Fruit fly (Drosophila melanogaster) whole organism, embryonic: ENCODE data around the gene g.

Experiments
- Atf6 ChIP-seq: fragments of 200-800 bp; sonication (Bioruptor generic); IDR thresholded peaks from 2 replicates; pipeline ENCODE4 v1.3.6; 2022; ENCODE audit warnings: missing biosample characterization, missing genetic modification characterization
- B-H2 ChIP-seq: fragments of 200-800 bp; sonication (Bioruptor generic); optimal IDR thresholded peaks from 2 replicates; lab custom pipeline; 2018; ENCODE audit warnings: missing biosample characterization, mild to moderate bottlenecking, missing genetic modification characterization
- CG11560 ChIP-seq: fragments of 200-800 bp; sonication (Bioruptor generic); IDR thresholded peaks from 3 replicates; pipeline ENCODE4 v1.3.6; 2022; ENCODE audit warnings: missing biosample characterization, missing genetic modification characterization
- CG11723 ChIP-seq: fragments of 200-800 bp; sonication (Bioruptor generic); optimal IDR thresholded peaks from 2 replicates; lab custom pipeline; 2017; ENCODE audit warnings: missing biosample characterization, mild to moderate bottlenecking, missing genetic modification characterization
- CG12071 ChIP-seq: fragments of 200-800 bp; sonication (Bioruptor generic); optimal IDR thresholded peaks from 3 replicates; lab custom pipeline; 2018; ENCODE audit warnings: missing biosample characterization, mild to moderate bottlenecking, missing genetic modification characterization
- CG12104 ChIP-seq: fragments of 200-800 bp; sonication (Bioruptor generic); optimal IDR thresholded peaks from 3 replicates; lab custom pipeline; 2016; ENCODE audit warnings: missing biosample characterization, missing genetic modification characterization
- CG12659 ChIP-seq: fragments of 200-800 bp; sonication (Bioruptor generic); optimal IDR thresholded peaks from 3 replicates; lab custom pipeline; 2017; ENCODE audit warnings: mild to moderate bottlenecking, missing biosample characterization, missing genetic modification reagents, missing genetic modification characterization
- CG14441 ChIP-seq: fragments of 200-800 bp; sonication (Bioruptor generic); IDR thresholded peaks from 2 replicates; pipeline ENCODE4 v1.3.6; 2022; ENCODE audit warnings: missing biosample characterization, missing genetic modification characterization
- CG15479 ChIP-seq: fragments of 200-800 bp; sonication (Bioruptor generic); optimal IDR thresholded peaks from 3 replicates; lab custom pipeline; 2019; ENCODE audit warnings: missing biosample characterization, mild to moderate bottlenecking, missing genetic modification characterization, moderate library complexity
- CG17186 ChIP-seq: fragments of 200-800 bp; sonication (Bioruptor generic); optimal IDR thresholded peaks from 3 replicates; lab custom pipeline; 2017; ENCODE audit warnings: missing biosample characterization, missing genetic modification reagents, missing genetic modification characterization
- CG17359 ChIP-seq: fragments of 200-800 bp; sonication (Bioruptor generic); optimal IDR thresholded peaks from 3 replicates; lab custom pipeline; 2018; ENCODE audit warnings: missing biosample characterization, mild to moderate bottlenecking, missing genetic modification characterization, moderate library complexity
- CG31224 ChIP-seq: fragments of 200-800 bp; sonication (Bioruptor generic); IDR thresholded peaks from 2 replicates; pipeline ENCODE4 v1.3.6; 2022; ENCODE audit warnings: missing biosample characterization, missing genetic modification characterization
- CG31441 ChIP-seq: fragments of 200-800 bp; sonication (Bioruptor generic); IDR thresholded peaks from 2 replicates; pipeline ENCODE4 v1.3.6; 2022; ENCODE audit warnings: missing biosample characterization, missing genetic modification characterization
- CG3281 ChIP-seq: fragments of 200-800 bp; sonication (Bioruptor generic); optimal IDR thresholded peaks from 3 replicates; lab custom pipeline; 2017; ENCODE audit warnings: missing biosample characterization, mild to moderate bottlenecking, missing genetic modification characterization
- CG3995 ChIP-seq: fragments of 200-800 bp; sonication (Bioruptor generic); optimal IDR thresholded peaks from 3 replicates; lab custom pipeline; 2016; ENCODE audit warnings: missing biosample characterization, missing genetic modification characterization
- CG4820 ChIP-seq: fragments of 200-800 bp; sonication (Bioruptor generic); optimal IDR thresholded peaks from 3 replicates; lab custom pipeline; 2016; ENCODE audit warnings: missing biosample characterization, missing genetic modification characterization
- CG6254 ChIP-seq: fragments of 200-800 bp; sonication (Bioruptor generic); optimal IDR thresholded peaks from 3 replicates; lab custom pipeline; 2017; ENCODE audit warnings: mild to moderate bottlenecking, missing biosample characterization, missing genetic modification reagents, missing genetic modification characterization
- CG6272 ChIP-seq: fragments of 200-800 bp; sonication (Bioruptor generic); IDR thresholded peaks from 2 replicates; pipeline ENCODE4 v1.3.6; 2022; ENCODE audit warnings: missing biosample characterization, missing genetic modification characterization
- CG7271 ChIP-seq: fragments of 200-800 bp; sonication (Bioruptor generic); optimal IDR thresholded peaks from 2 replicates; lab custom pipeline; 2018; ENCODE audit warnings: missing biosample characterization, mild to moderate bottlenecking, missing genetic modification characterization, moderate library complexity
- CG8290 ChIP-seq, 3 experiments: fragments of 200-800 bp; sonication (Bioruptor generic); optimal IDR thresholded peaks; 2 replicates each; lab custom pipeline; 2016 to 2019; ENCODE audit warnings: missing biosample characterization in 3 of 3, missing genetic modification characterization in 3 of 3, mild to moderate bottlenecking in 2 of 3, moderate library complexity in 1 of 3
- CG8478 ChIP-seq: fragments of >200 bp; optimal IDR thresholded peaks from 2 replicates; lab custom pipeline; 2018
- CG8765 ChIP-seq: fragments of 200-800 bp; sonication (Bioruptor generic); IDR thresholded peaks from 2 replicates; pipeline ENCODE4 v1.3.6; 2022; ENCODE audit warnings: missing biosample characterization, missing genetic modification characterization
- CG9876 ChIP-seq: fragments of 200-800 bp; sonication (Bioruptor generic); optimal IDR thresholded peaks from 2 replicates; lab custom pipeline; 2016; ENCODE audit warnings: missing biosample characterization, missing genetic modification characterization
- Chrac-16 ChIP-seq: fragments of 200-800 bp; sonication (Bioruptor generic); optimal IDR thresholded peaks from 3 replicates; lab custom pipeline; 2016; ENCODE audit warnings: missing biosample characterization, missing genetic modification characterization
- Dbx ChIP-seq: fragments of 200-800 bp; sonication (Bioruptor generic); IDR thresholded peaks from 3 replicates; pipeline ENCODE4 v1.3.6; 2022; ENCODE audit warnings: missing biosample characterization, missing genetic modification characterization
- Eip74EF ChIP-seq, 2 experiments: fragments of 200-800 bp in 1 of 2; fragments of >200 bp in 1 of 2; sonication (Bioruptor generic) in 1 of 2; optimal IDR thresholded peaks; 2 replicates each; lab custom pipeline; 2017 to 2019; ENCODE audit warnings: missing biosample characterization in 2 of 2, missing genetic modification characterization in 2 of 2, mild to moderate bottlenecking in 1 of 2, moderate library complexity in 1 of 2
- GATAe ChIP-seq: fragments of 200-800 bp; sonication (Bioruptor generic); conservative IDR thresholded peaks from 2 replicates; pipeline ENCODE4 v1.3.6; 2022; ENCODE audit warnings: missing biosample characterization, missing genetic modification characterization
- Hr39 ChIP-seq: fragments of >200 bp; optimal IDR thresholded peaks from 2 replicates; lab custom pipeline; 2017
- Lpt ChIP-seq: fragments of >200 bp; optimal IDR thresholded peaks from 2 replicates; lab custom pipeline; 2018; ENCODE audit warnings: missing biosample characterization, missing genetic modification characterization
- MTF-1 ChIP-seq: fragments of 200-800 bp; sonication (Bioruptor generic); optimal IDR thresholded peaks from 2 replicates; lab custom pipeline; 2018; ENCODE audit warnings: missing biosample characterization, mild to moderate bottlenecking, missing genetic modification characterization, borderline replicate concordance
- Max ChIP-seq: fragments of 200-800 bp; sonication (Bioruptor generic); optimal IDR thresholded peaks from 2 replicates; lab custom pipeline; 2016; ENCODE audit warnings: missing biosample characterization, mild to moderate bottlenecking, missing genetic modification characterization
- Nf-YA ChIP-seq: fragments of 200-800 bp; sonication (Bioruptor generic); IDR thresholded peaks from 2 replicates; pipeline ENCODE4 v1.3.6; 2022; ENCODE audit warnings: missing biosample characterization, missing genetic modification characterization
- Nf-YC ChIP-seq: fragments of 200-800 bp; optimal IDR thresholded peaks from 3 replicates; lab custom pipeline; 2019; ENCODE audit warnings: missing biosample characterization, mild to moderate bottlenecking, missing genetic modification characterization, moderate library complexity
- NfI ChIP-seq: fragments of 200-800 bp; sonication (Bioruptor generic); optimal IDR thresholded peaks from 3 replicates; lab custom pipeline; 2018; ENCODE audit warnings: missing biosample characterization, mild to moderate bottlenecking, missing genetic modification characterization, moderate library complexity
- Sox102F ChIP-seq: fragments of 200-800 bp; sonication (Bioruptor generic); optimal IDR thresholded peaks from 2 replicates; lab custom pipeline; 2018; ENCODE audit warnings: missing biosample characterization, mild to moderate bottlenecking, missing genetic modification characterization, moderate library complexity
- Taf1 ChIP-seq: fragments of 200-800 bp; sonication (Bioruptor generic); IDR thresholded peaks from 2 replicates; pipeline ENCODE4 v1.3.6; 2022; ENCODE audit warnings: missing biosample characterization, missing genetic modification characterization
- Trl ChIP-seq, 3 experiments: fragments of >200 bp in 2 of 3; fragments of 200-800 bp in 1 of 3; sonication (Bioruptor generic) in 1 of 3; optimal IDR thresholded peaks; 2 replicates in 1 of 3; 3 replicates in 2 of 3; lab custom pipeline; 2016 to 2017; ENCODE audit warnings: missing biosample characterization in 1 of 3, missing genetic modification characterization in 1 of 3
- bowl ChIP-seq: fragments of 200-800 bp; sonication (Bioruptor generic); IDR thresholded peaks from 2 replicates; pipeline ENCODE4 v1.3.6; 2022; ENCODE audit warnings: missing biosample characterization, missing genetic modification characterization
- fd102C ChIP-seq: fragments of 200-800 bp; sonication (Bioruptor generic); optimal IDR thresholded peaks from 2 replicates; lab custom pipeline; 2018; ENCODE audit warnings: missing biosample characterization, mild to moderate bottlenecking, missing genetic modification characterization, moderate library complexity
- hb ChIP-seq: fragments of 200-800 bp; sonication (Bioruptor generic); IDR thresholded peaks from 3 replicates; pipeline ENCODE4 v1.3.6; 2022; ENCODE audit warnings: missing biosample characterization, missing genetic modification characterization; ENCODE audit not compliant: partially characterized antibody
- kah ChIP-seq: fragments of 200-800 bp; sonication (Bioruptor generic); optimal IDR thresholded peaks from 2 replicates; lab custom pipeline; 2018; ENCODE audit warnings: missing biosample characterization, mild to moderate bottlenecking, missing genetic modification characterization
- lbe ChIP-seq: fragments of 200-800 bp; sonication (Bioruptor generic); optimal IDR thresholded peaks from 2 replicates; lab custom pipeline; 2016; ENCODE audit warnings: missing biosample characterization, mild to moderate bottlenecking, missing genetic modification characterization
- lmd ChIP-seq: fragments of 200-800 bp; sonication (Bioruptor generic); IDR thresholded peaks from 2 replicates; pipeline ENCODE4 v1.3.6; 2022; ENCODE audit warnings: missing biosample characterization, missing genetic modification characterization
- psq ChIP-seq: fragments of 200-800 bp; sonication (Bioruptor generic); optimal IDR thresholded peaks from 2 replicates; lab custom pipeline; 2017; ENCODE audit warnings: missing biosample characterization, missing genetic modification characterization
- schlank ChIP-seq: fragments of 200-800 bp; sonication (Bioruptor generic); optimal IDR thresholded peaks from 2 replicates; lab custom pipeline; 2018; ENCODE audit warnings: missing biosample characterization, mild to moderate bottlenecking, missing genetic modification characterization
- tap ChIP-seq: fragments of 200-800 bp; optimal IDR thresholded peaks from 3 replicates; lab custom pipeline; 2019; ENCODE audit warnings: missing biosample characterization, mild to moderate bottlenecking, missing genetic modification characterization, moderate library complexity
- tio ChIP-seq: fragments of 200-800 bp; sonication (Bioruptor generic); optimal IDR thresholded peaks from 2 replicates; lab custom pipeline; 2017; ENCODE audit warnings: missing biosample characterization, missing genetic modification characterization, inconsistent platforms
- tll ChIP-seq, 2 experiments: fragments of 200-800 bp in 1 of 2; fragments of >200 bp in 1 of 2; sonication (Bioruptor generic) in 1 of 2; optimal IDR thresholded peaks; 2 replicates each; lab custom pipeline; 2017 to 2019; ENCODE audit warnings: missing biosample characterization in 2 of 2, missing genetic modification characterization in 2 of 2, mild to moderate bottlenecking in 1 of 2, moderate library complexity in 1 of 2
- trh ChIP-seq: fragments of 200-800 bp; sonication (Bioruptor generic); optimal IDR thresholded peaks from 2 replicates; lab custom pipeline; 2016; ENCODE audit warnings: missing biosample characterization, missing genetic modification characterization
- vfl ChIP-seq: fragments of 200-800 bp; sonication (Bioruptor generic); optimal IDR thresholded peaks from 2 replicates; lab custom pipeline; 2016; ENCODE audit warnings: missing biosample characterization, missing genetic modification characterization
- vvl ChIP-seq: fragments of 200-800 bp; sonication (Bioruptor generic); IDR thresholded peaks from 2 replicates; pipeline ENCODE4 v1.3.6; 2022; ENCODE audit warnings: missing biosample characterization, missing genetic modification characterization

g gene

DNA sequence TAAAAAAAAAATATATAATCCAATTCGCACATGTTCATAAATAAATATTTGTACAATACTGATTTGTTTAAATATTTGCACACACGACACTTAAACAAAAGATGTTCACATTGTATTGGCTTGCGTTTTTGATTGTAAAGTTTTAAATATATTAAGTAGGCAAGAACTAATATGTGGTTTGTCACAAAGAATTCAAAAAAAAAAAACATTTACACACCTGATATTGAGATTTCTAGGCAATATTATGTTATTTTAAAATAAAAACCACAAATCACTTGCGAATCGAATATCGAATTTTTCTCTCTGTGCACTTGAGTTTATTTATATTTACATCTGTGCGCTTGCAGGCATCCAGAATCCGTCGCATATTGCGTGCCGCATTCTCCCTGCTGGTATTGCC lies 56.5 kb downstream of the g start (continued):
- TF ChIP-seq CG3995 (GFP tag; lab: Kevin White, UChicago) (no peak), CG6254 (GFP tag; lab: Kevin White, UChicago) (no peak), CG17359 (tag; lab: Kevin White, UChicago) (peak; percentile 56), CG17186 (GFP tag; lab: Kevin White, UChicago) (no peak), Nf-YC (tag; lab: Kevin White, UChicago) (no peak), schlank (tag; lab: Kevin White, UChicago) (no peak), bowl (GFP tag; lab: Robert Waterston, UW) (no peak), CG8765 (GFP tag; lab: Robert Waterston, UW) (no peak), Chrac-16 (no peak), Lpt (GFP tag; lab: Kevin White, UChicago) (no peak), tll (GFP tag; optimal IDR thresholded peaks at IDR 0.05; lab: Kevin White, UChicago) (no peak), NfI (GFP tag; lab: Kevin White, UChicago) (no peak), GATAe (GFP tag; lab: Robert Waterston, UW) (no peak), Nf-YA (GFP tag; lab: Robert Waterston, UW) (no peak), Taf1 (no peak), CG3281 (GFP tag; lab: Kevin White, UChicago) (peak; percentile 39), CG12659 (GFP tag; lab: Kevin White, UChicago) (peak; percentile 15), CG11723 (GFP tag; lab: Kevin White, UChicago) (no peak), CG14441 (GFP tag; lab: Robert Waterston, UW) (no peak), lbe (GFP tag; lab: Kevin White, UChicago) (peak; percentile 57), fd102C (GFP tag; lab: Kevin White, UChicago) (no peak), Dbx (GFP tag; lab: Robert Waterston, UW) (no peak), CG11560 (tag; lab: Robert Waterston, UW) (no peak), Max (GFP tag; lab: Kevin White, UChicago) (no peak), CG9876 (no peak), CG4820 (GFP tag; lab: Kevin White, UChicago) (no peak), vvl (GFP tag; lab: Robert Waterston, UW) (no peak), CG31441 (GFP tag; lab: Robert Waterston, UW) (peak; percentile 61), Eip74EF (GFP tag; optimal IDR thresholded peaks at IDR 0.05; lab: Kevin White, UChicago) (no peak), CG7271 (tag; lab: Kevin White, UChicago) (no peak), CG12104 (GFP tag; lab: Kevin White, UChicago) (no peak), CG15479 (GFP tag; lab: Kevin White, UChicago) (no peak), tap (tag; lab: Kevin White, UChicago) (no peak), vfl (no peak), lmd (GFP tag; lab: Robert Waterston, UW) (0 out of 2 replicates have a peak, but pooled peaks have one; percentile 18), tio (GFP tag; lab: Kevin White, UChicago) (no peak), CG31224 (GFP tag; lab: Robert Waterston, UW) (no peak), CG8290 (GFP tag; optimal IDR thresholded peaks at IDR 0.05; lab: Kevin White, UChicago) (no peak), CG8290 (tag; optimal IDR thresholded peaks at IDR 0.05; lab: Kevin White, UChicago) (no peak), Atf6 (no peak), CG12071 (GFP tag; lab: Kevin White, UChicago) (no peak), kah (no peak), trh (GFP tag; lab: Kevin White, UChicago) (no peak), Sox102F (GFP tag; lab: Kevin White, UChicago) (peak; percentile 62), Hr39 (lab: Kevin White, UChicago) (no peak), psq (no peak), MTF-1 (GFP tag; lab: Kevin White, UChicago) (no peak), CG6272 (GFP tag; lab: Robert Waterston, UW) (no peak), hb (GFP tag; lab: Robert Waterston, UW) (no peak), B-H2 (GFP tag; lab: Kevin White, UChicago) (no peak), Trl (optimal IDR thresholded peaks at IDR 0.05; lab: Kevin White, UChicago) (no peak), Trl (GFP tag; optimal IDR thresholded peaks at IDR 0.05; lab: Kevin White, UChicago) (no peak), CG8478 (lab: Kevin White, UChicago) (no peak)
